Worm (Caenorhabditis elegans) whole organism, L4 larva: ENCODE results near the gene sre-11.

Experiments used
- D1046.2 ChIP-seq: fragments of 200-800 bp; sonication (Bioruptor generic); IDR thresholded peaks from 2 replicates; pipeline ENCODE4 v1.3.6; 2022; ENCODE audit warnings: missing genetic modification characterization, missing compliant biosample characterization
- F49E8.2 ChIP-seq: sonication (generic microtip); optimal IDR thresholded peaks from 2 replicates; lab custom pipeline; 2016; ENCODE audit warnings: missing compliant biosample characterization, mild to moderate bottlenecking, missing genetic modification characterization, borderline replicate concordance
- cey-2 ChIP-seq: sonication (generic microtip); optimal IDR thresholded peaks from 3 replicates; lab custom pipeline; 2017; ENCODE audit warnings: missing genetic modification characterization, mild to moderate bottlenecking, missing compliant biosample characterization, antibody characterized with exemption, borderline replicate concordance; ENCODE audit not compliant: insufficient read depth
- fkh-10 ChIP-seq: fragments of 150-350 bp; optimal IDR thresholded peaks from 2 replicates; lab custom pipeline; 2014; ENCODE audit warnings: missing biosample characterization, missing genetic modification reagents, missing genetic modification characterization
- fos-1 ChIP-seq: fragments of 150-350 bp; optimal IDR thresholded peaks from 2 replicates; lab custom pipeline; 2014; ENCODE audit warnings: missing biosample characterization, missing genetic modification characterization
- lin-1 ChIP-seq: fragments of 200-800 bp; sonication (Bioruptor generic); IDR thresholded peaks from 2 replicates; pipeline ENCODE4 v1.3.6; 2022; ENCODE audit warnings: missing genetic modification reagents, missing genetic modification characterization, missing compliant biosample characterization
- lin-15B ChIP-seq: fragments of 150-350 bp; sonication (generic microtip); optimal IDR thresholded peaks from 3 replicates; lab custom pipeline; 2014; ENCODE audit warnings: missing biosample characterization, missing genetic modification characterization
- lin-38 ChIP-seq: fragments of 200-800 bp; sonication (Bioruptor generic); IDR thresholded peaks from 2 replicates; pipeline ENCODE4 v1.3.6; 2022; ENCODE audit warnings: missing genetic modification reagents, missing genetic modification characterization, missing compliant biosample characterization
- lin-39 ChIP-seq: fragments of 150-350 bp; optimal IDR thresholded peaks from 2 replicates; lab custom pipeline; 2014; ENCODE audit warnings: missing biosample characterization, missing genetic modification reagents, missing genetic modification characterization
- lsy-2 ChIP-seq, 2 experiments: fragments of 150-350 bp in 1 of 2; sonication (generic microtip) in 1 of 2; optimal IDR thresholded peaks; 2 replicates each; lab custom pipeline; 2014 to 2017; ENCODE audit warnings: missing biosample characterization in 2 of 2, missing genetic modification characterization in 2 of 2
- nhr-237 ChIP-seq: sonication (generic microtip); optimal IDR thresholded peaks from 2 replicates; lab custom pipeline; 2017; ENCODE audit warnings: missing biosample characterization, missing genetic modification characterization
- snpc-4 ChIP-seq: fragments of 150-350 bp; optimal IDR thresholded peaks from 2 replicates; lab custom pipeline; 2014; ENCODE audit warnings: missing biosample characterization, missing genetic modification characterization
- unc-130 ChIP-seq: sonication (generic microtip); optimal IDR thresholded peaks from 2 replicates; lab custom pipeline; 2016; ENCODE audit warnings: missing genetic modification reagents, missing genetic modification characterization, missing compliant biosample characterization
- unc-62 ChIP-seq, 3 experiments: fragments of 150-350 bp in 1 of 3; sonication (generic microtip); optimal IDR thresholded peaks in 2 of 3; peaks in 1 of 3; 1 replicate in 1 of 3; 2 replicates in 2 of 3; lab custom pipeline; 2014 to 2017; ENCODE audit warnings: missing biosample characterization in 3 of 3, missing genetic modification characterization in 3 of 3, missing genetic modification reagents in 3 of 3, missing genotype in 1 of 3

- TF ChIP-seq unc-62 (GFP tag; optimal IDR thresholded peaks at IDR 0.05 in 1 of 2; lab: Kevin White, UChicago) (peak in 1 of 2 experiments; percentile 90), unc-62 (tag; optimal IDR thresholded peaks at IDR 0.05; lab: Kevin White, UChicago) (no peak), lin-39 (tag; lab: Kevin White, UChicago) (no peak), nhr-237 (tag; lab: Kevin White, UChicago) (no peak), cey-2 (tag; lab: Kevin White, UChicago) (no peak), lsy-2 (tag; optimal IDR thresholded peaks at IDR 0.05; lab: Kevin White, UChicago) (no peak), fkh-10 (GFP tag; lab: Kevin White, UChicago) (no peak), fos-1 (tag; lab: Kevin White, UChicago) (no peak), lin-1 (GFP tag; lab: Robert Waterston, UW) (no peak), unc-130 (GFP tag; lab: Kevin White, UChicago) (no peak), snpc-4 (tag; lab: Kevin White, UChicago) (no peak), D1046.2 (GFP tag; lab: Robert Waterston, UW) (no peak), lin-15B (tag; lab: Kevin White, UChicago) (no peak), lin-38 (GFP tag; lab: Robert Waterston, UW) (no peak), F49E8.2 (tag; lab: Kevin White, UChicago) (no peak)
Observed at ce11 chrV:7690637-7691036, 6.9 kb upstream of the sre-11 start.
